Worm (Caenorhabditis elegans) whole organism, young adult: ENCODE measurements around the gene atln-1.

Experiments used
- B0261.1 ChIP-seq: sonication (generic microtip); optimal IDR thresholded peaks from 2 replicates; lab custom pipeline; 2016; ENCODE audit warnings: mild to moderate bottlenecking, missing genetic modification characterization, moderate library complexity, missing compliant biosample characterization
- B0336.3 ChIP-seq: fragments of 200-800 bp; sonication (Bioruptor generic); IDR thresholded peaks from 2 replicates; pipeline ENCODE4 v1.3.6; 2022; ENCODE audit warnings: missing genetic modification characterization, missing compliant biosample characterization
- D2030.7 ChIP-seq: fragments of 200-800 bp; sonication (Bioruptor generic); IDR thresholded peaks from 2 replicates; pipeline ENCODE4 v1.3.6; 2022; ENCODE audit warnings: missing genetic modification reagents, missing genetic modification characterization, missing compliant biosample characterization
- F10E7.11 ChIP-seq: sonication (generic microtip); optimal IDR thresholded peaks from 2 replicates; lab custom pipeline; 2017; ENCODE audit warnings: mild to moderate bottlenecking, missing genetic modification characterization, moderate library complexity, missing compliant biosample characterization
- F22D6.2 ChIP-seq: sonication (generic microtip); optimal IDR thresholded peaks from 2 replicates; lab custom pipeline; 2016; ENCODE audit warnings: mild to moderate bottlenecking, missing genetic modification characterization, missing compliant biosample characterization
- F39B2.1 ChIP-seq: fragments of 200-800 bp; sonication (Bioruptor generic); IDR thresholded peaks from 2 replicates; pipeline ENCODE4 v1.3.6; 2022; ENCODE audit warnings: missing genetic modification reagents, missing genetic modification characterization, missing compliant biosample characterization
- K11D2.4 ChIP-seq: fragments of 200-800 bp; sonication (Bioruptor generic); IDR thresholded peaks from 2 replicates; pipeline ENCODE4 v1.3.6; 2022; ENCODE audit warnings: missing genetic modification reagents, missing genetic modification characterization, missing compliant biosample characterization
- Y56A3A.18 ChIP-seq: fragments of 200-800 bp; sonication (Bioruptor generic); IDR thresholded peaks from 2 replicates; pipeline ENCODE4 v1.3.6; 2022; ENCODE audit warnings: missing genetic modification reagents, missing genetic modification characterization, missing compliant biosample characterization
- Y95B8A.8 ChIP-seq: fragments of 200-800 bp; sonication (Bioruptor generic); IDR thresholded peaks from 2 replicates; pipeline ENCODE4 v1.3.6; 2022; ENCODE audit warnings: missing genetic modification reagents, missing genetic modification characterization, missing compliant biosample characterization
- ZK185.1 ChIP-seq: sonication (generic microtip); optimal IDR thresholded peaks from 2 replicates; lab custom pipeline; 2016; ENCODE audit warnings: mild to moderate bottlenecking, missing genetic modification characterization, missing compliant biosample characterization; ENCODE audit not compliant: poor library complexity, severe bottlenecking
- athp-1 ChIP-seq: sonication (generic microtip); optimal IDR thresholded peaks from 2 replicates; lab custom pipeline; 2017; ENCODE audit warnings: mild to moderate bottlenecking, missing genetic modification characterization, missing compliant biosample characterization
- attf-3 ChIP-seq: fragments of 200-800 bp; sonication (Bioruptor generic); conservative IDR thresholded peaks from 2 replicates; pipeline ENCODE4 v1.3.6; 2022; ENCODE audit warnings: missing genetic modification reagents, missing genetic modification characterization, missing compliant biosample characterization
- attf-6 ChIP-seq: fragments of 200-800 bp; sonication (Bioruptor generic); IDR thresholded peaks from 2 replicates; pipeline ENCODE4 v1.3.6; 2022; ENCODE audit warnings: missing genetic modification reagents, missing genetic modification characterization, missing compliant biosample characterization
- bed-2 ChIP-seq: fragments of 200-800 bp; sonication (Bioruptor generic); IDR thresholded peaks from 2 replicates; pipeline ENCODE4 v1.3.6; 2022; ENCODE audit warnings: missing genetic modification reagents, missing genetic modification characterization, missing compliant biosample characterization
- die-1 ChIP-seq: sonication (generic microtip); optimal IDR thresholded peaks from 2 replicates; lab custom pipeline; 2016; ENCODE audit warnings: missing genotype, mild to moderate bottlenecking, missing genetic modification characterization, missing compliant biosample characterization
- efl-1 ChIP-seq: fragments of 150-350 bp; optimal IDR thresholded peaks from 2 replicates; lab custom pipeline; 2014; ENCODE audit warnings: missing biosample characterization, missing genetic modification reagents, missing genetic modification characterization
- egl-44 ChIP-seq: fragments of 200-800 bp; sonication (Bioruptor generic); IDR thresholded peaks from 2 replicates; pipeline ENCODE4 v1.3.6; 2022; ENCODE audit warnings: missing genetic modification reagents, missing genetic modification characterization, missing compliant biosample characterization
- egrh-3 ChIP-seq: fragments of 200-800 bp; sonication (Bioruptor generic); IDR thresholded peaks from 2 replicates; pipeline ENCODE4 v1.3.6; 2022; ENCODE audit warnings: missing genetic modification reagents, missing genetic modification characterization, missing compliant biosample characterization
- ets-4 ChIP-seq: fragments of 200-800 bp; sonication (Bioruptor generic); optimal IDR thresholded peaks from 2 replicates; lab custom pipeline; 2018; ENCODE audit warnings: mild to moderate bottlenecking, missing genetic modification characterization, missing compliant biosample characterization
- him-1 ChIP-seq: sonication (generic microtip); optimal IDR thresholded peaks from 2 replicates; lab custom pipeline; 2016; ENCODE audit warnings: missing genotype, missing genetic modification reagents, missing genetic modification characterization, missing compliant biosample characterization
- hlh-12 ChIP-seq: sonication (generic microtip); optimal IDR thresholded peaks from 2 replicates; lab custom pipeline; 2016; ENCODE audit warnings: missing genetic modification characterization, missing compliant biosample characterization
- hmg-1.2 ChIP-seq: fragments of 200-800 bp; sonication (Bioruptor generic); IDR thresholded peaks from 2 replicates; pipeline ENCODE4 v1.3.6; 2022; ENCODE audit warnings: missing genetic modification reagents, missing genetic modification characterization, missing compliant biosample characterization
- hmg-20 ChIP-seq: fragments of 200-800 bp; sonication (Bioruptor generic); IDR thresholded peaks from 2 replicates; pipeline ENCODE4 v1.3.6; 2022; ENCODE audit warnings: missing genetic modification reagents, missing genetic modification characterization, missing compliant biosample characterization
- lsy-27 ChIP-seq: sonication (generic microtip); optimal IDR thresholded peaks from 2 replicates; lab custom pipeline; 2017; ENCODE audit warnings: missing genetic modification characterization, mild to moderate bottlenecking, missing compliant biosample characterization, antibody characterized with exemption, missing genotype, borderline replicate concordance; ENCODE audit not compliant: insufficient read depth
- mcd-1 ChIP-seq: fragments of 200-800 bp; sonication (Bioruptor generic); IDR thresholded peaks from 2 replicates; pipeline ENCODE4 v1.3.6; 2022; ENCODE audit warnings: missing genetic modification reagents, missing genetic modification characterization, missing compliant biosample characterization
- mes-4 ChIP-seq: sonication (generic microtip); optimal IDR thresholded peaks from 2 replicates; lab custom pipeline; 2016; ENCODE audit warnings: missing genotype, missing genetic modification characterization, missing compliant biosample characterization
- nfya-1 ChIP-seq: sonication (generic microtip); optimal IDR thresholded peaks from 2 replicates; lab custom pipeline; 2017; ENCODE audit warnings: antibody characterized with exemption, missing compliant biosample characterization, missing genetic modification characterization, borderline replicate concordance; ENCODE audit not compliant: insufficient read depth
- nfyb-1 ChIP-seq: fragments of 200-800 bp; sonication (Bioruptor generic); IDR thresholded peaks from 2 replicates; pipeline ENCODE4 v1.3.6; 2022; ENCODE audit warnings: missing genetic modification reagents, missing genetic modification characterization, missing compliant biosample characterization
- nhr-80 ChIP-seq: sonication (generic microtip); optimal IDR thresholded peaks from 2 replicates; lab custom pipeline; 2016; ENCODE audit warnings: missing genetic modification characterization, missing compliant biosample characterization
- rpc-1 ChIP-seq, 2 experiments: fragments of 150-350 bp in 1 of 2; sonication (generic microtip) in 1 of 2; optimal IDR thresholded peaks; 2 replicates each; lab custom pipeline; 2014 to 2018; ENCODE audit warnings: missing biosample characterization in 1 of 2, missing genetic modification characterization in 1 of 2, missing genetic modification reagents in 1 of 2, missing genotype in 1 of 2
- snpc-1.3 ChIP-seq: sonication (generic microtip); optimal IDR thresholded peaks from 2 replicates; lab custom pipeline; 2017; ENCODE audit warnings: missing genetic modification characterization, mild to moderate bottlenecking, missing compliant biosample characterization, antibody characterized with exemption, moderate library complexity, missing genotype, missing genetic modification reagents; ENCODE audit not compliant: insufficient read depth
- snpc-3.4 ChIP-seq: sonication (generic microtip); optimal IDR thresholded peaks from 2 replicates; lab custom pipeline; 2017; ENCODE audit warnings: missing genetic modification characterization, mild to moderate bottlenecking, missing compliant biosample characterization, antibody characterized with exemption, moderate library complexity, missing genotype, missing genetic modification reagents
- snpc-4 ChIP-seq, 5 experiments: fragments of 150-350 bp in 1 of 5; sonication (generic microtip) in 4 of 5; optimal IDR thresholded peaks; 2 replicates each; lab custom pipeline; 2014 to 2018; ENCODE audit warnings: missing genetic modification characterization in 5 of 5, missing biosample characterization in 3 of 5, antibody characterized with exemption in 2 of 5, mild to moderate bottlenecking in 2 of 5, missing compliant biosample characterization in 2 of 5, missing genotype in 2 of 5, moderate library complexity in 2 of 5, missing genetic modification reagents in 1 of 5
- tbp1 ChIP-seq: fragments of 200-800 bp; sonication (Bioruptor generic); optimal IDR thresholded peaks from 2 replicates; lab custom pipeline; 2018; ENCODE audit warnings: mild to moderate bottlenecking, missing genetic modification characterization, missing compliant biosample characterization
- tlf-1 ChIP-seq: fragments of 200-800 bp; sonication (Bioruptor generic); optimal IDR thresholded peaks from 2 replicates; lab custom pipeline; 2018; ENCODE audit warnings: mild to moderate bottlenecking, missing genetic modification characterization, missing compliant biosample characterization
- unc-130 ChIP-seq: sonication (generic microtip); optimal IDR thresholded peaks from 2 replicates; lab custom pipeline; 2016; ENCODE audit warnings: missing genetic modification reagents, missing genetic modification characterization, missing compliant biosample characterization
- zfh-2 ChIP-seq: fragments of 200-800 bp; sonication (Bioruptor generic); conservative IDR thresholded peaks from 2 replicates; pipeline ENCODE4 v1.3.6; 2022; ENCODE audit warnings: missing genetic modification reagents, missing genetic modification characterization, missing compliant biosample characterization

Gene atln-1

ce11 chrIV:2742470-2743044 lies 45.9 kb upstream of the atln-1 start, which contains the start of gene nhr-277:
Gene nhr-277 (plus strand): TSS chrIV:2742994.
- TF ChIP-seq zfh-2 (GFP tag; lab: Robert Waterston, UW) (no peak), egrh-3 (GFP tag; lab: Robert Waterston, UW) (no peak), mcd-1 (GFP tag; lab: Robert Waterston, UW) (no peak), hmg-1.2 (GFP tag; lab: Robert Waterston, UW) (peak; percentile 94), K11D2.4 (GFP tag; lab: Robert Waterston, UW) (no peak), F10E7.11 (no peak)

- TF ChIP-seq tbp1 (GFP tag; lab: Kevin White, UChicago) (peak; percentile 80), die-1 (tag; lab: Kevin White, UChicago) (peak; percentile 3), rpc-1 (optimal IDR thresholded peaks at IDR 0.05; lab: Kevin White, UChicago) (peak; percentile 35), rpc-1 (tag; optimal IDR thresholded peaks at IDR 0.05; lab: Kevin White, UChicago) (peak; percentile 70), D2030.7 (GFP tag; lab: Robert Waterston, UW) (no peak), ets-4 (GFP tag; lab: Kevin White, UChicago) (no peak), B0261.1 (tag; lab: Kevin White, UChicago) (peak; percentile 40)
Measured at ce11 chrIV:2747385-2748007, 41.0 kb upstream of the atln-1 start.

- TF ChIP-seq tlf-1 (no peak), mes-4 (tag; lab: Kevin White, UChicago) (no peak), Y56A3A.18 (no peak), K11D2.4 (GFP tag; lab: Robert Waterston, UW) (no peak), snpc-4 (GFP tag; optimal IDR thresholded peaks at IDR 0.05; lab: Kevin White, UChicago) (no peak), snpc-4 (tag; optimal IDR thresholded peaks at IDR 0.05; lab: Kevin White, UChicago) (no peak), zfh-2 (GFP tag; lab: Robert Waterston, UW) (no peak), hlh-12 (no peak), nfyb-1 (GFP tag; lab: Robert Waterston, UW) (no peak), attf-3 (no peak), tbp1 (GFP tag; lab: Kevin White, UChicago) (no peak), rpc-1 (optimal IDR thresholded peaks at IDR 0.05; lab: Kevin White, UChicago) (no peak), rpc-1 (tag; optimal IDR thresholded peaks at IDR 0.05; lab: Kevin White, UChicago) (no peak), mcd-1 (GFP tag; lab: Robert Waterston, UW) (no peak), F22D6.2 (tag; lab: Kevin White, UChicago) (no peak), nfya-1 (tag; lab: Kevin White, UChicago) (no peak), die-1 (tag; lab: Kevin White, UChicago) (no peak), Y95B8A.8 (GFP tag; lab: Robert Waterston, UW) (no peak), athp-1 (tag; lab: Kevin White, UChicago) (no peak), snpc-3.4 (tag; lab: Kevin White, UChicago) (no peak), bed-2 (no peak)
Measured at ce11 chrIV:2748863-2749451, 39.5 kb upstream of the atln-1 start.

ce11 chrIV:2750607-2751006 lies 37.9 kb upstream of the atln-1 start:
- TF ChIP-seq unc-130 (GFP tag; lab: Kevin White, UChicago), result no peak
- TF ChIP-seq F39B2.1 (GFP tag; lab: Robert Waterston, UW), result no peak

ce11 chrIV:2751568-2751967 lies 36.9 kb upstream of the atln-1 start, which contains the start of gene Y54G2A.41:
Gene Y54G2A.41 (plus strand): TSS chrIV:2751868.
- TF ChIP-seq mcd-1 (GFP tag; lab: Robert Waterston, UW) (no peak), efl-1 (no peak), snpc-1.3 (tag; lab: Kevin White, UChicago) (no peak), tbp1 (GFP tag; lab: Kevin White, UChicago) (no peak), B0261.1 (tag; lab: Kevin White, UChicago) (no peak), attf-6 (GFP tag; lab: Robert Waterston, UW) (no peak), nhr-80 (tag; lab: Kevin White, UChicago) (no peak), B0336.3 (GFP tag; lab: Robert Waterston, UW) (no peak), ZK185.1 (tag; lab: Kevin White, UChicago) (no peak), nfya-1 (tag; lab: Kevin White, UChicago) (no peak), lsy-27 (tag; lab: Kevin White, UChicago) (no peak), him-1 (tag; lab: Kevin White, UChicago) (no peak), hmg-20 (GFP tag; lab: Robert Waterston, UW) (no peak), F39B2.1 (GFP tag; lab: Robert Waterston, UW) (no peak), egl-44 (GFP tag; lab: Robert Waterston, UW) (no peak)
